Worm (Caenorhabditis elegans) whole organism, L2 larva: ENCODE data around the gene pah-1.

ENCODE experiments used
- C34F6.9 ChIP-seq: fragments of 150-350 bp; optimal IDR thresholded peaks from 2 replicates; lab custom pipeline; 2014; ENCODE audit warnings: missing biosample characterization, missing genetic modification characterization
- F13H6.1 ChIP-seq: sonication (generic microtip); optimal IDR thresholded peaks from 2 replicates; lab custom pipeline; 2016; ENCODE audit warnings: missing genetic modification characterization, missing compliant biosample characterization
- R02D3.7 ChIP-seq: fragments of 150-350 bp; optimal IDR thresholded peaks from 2 replicates; lab custom pipeline; 2014; ENCODE audit warnings: missing biosample characterization, missing genetic modification characterization
- Y55F3AM.14 ChIP-seq: fragments of 200-800 bp; sonication (Bioruptor generic); optimal IDR thresholded peaks from 2 replicates; lab custom pipeline; 2018; ENCODE audit warnings: mild to moderate bottlenecking, missing genetic modification characterization, missing compliant biosample characterization
- ZK546.5 ChIP-seq: sonication (generic microtip); optimal IDR thresholded peaks from 2 replicates; lab custom pipeline; 2017; ENCODE audit warnings: missing biosample characterization, missing genetic modification characterization
- alr-1 ChIP-seq: fragments of 150-350 bp; optimal IDR thresholded peaks from 2 replicates; lab custom pipeline; 2014; ENCODE audit warnings: missing biosample characterization, missing genetic modification characterization
- aly-2 ChIP-seq: fragments of 150-350 bp; optimal IDR thresholded peaks from 2 replicates; lab custom pipeline; 2014; ENCODE audit warnings: missing biosample characterization, missing genetic modification characterization
- blmp-1 ChIP-seq: sonication (generic microtip); optimal IDR thresholded peaks from 2 replicates; lab custom pipeline; 2017; ENCODE audit warnings: missing genetic modification characterization, mild to moderate bottlenecking, missing compliant biosample characterization, antibody characterized with exemption, moderate library complexity; ENCODE audit not compliant: insufficient read depth
- ceh-82 ChIP-seq: fragments of 150-350 bp; optimal IDR thresholded peaks from 2 replicates; lab custom pipeline; 2014; ENCODE audit warnings: missing biosample characterization, missing genetic modification characterization
- crh-2 ChIP-seq: sonication (generic microtip); optimal IDR thresholded peaks from 2 replicates; lab custom pipeline; 2017; ENCODE audit warnings: missing biosample characterization, missing genetic modification characterization
- dmd-4 ChIP-seq: sonication (generic microtip); optimal IDR thresholded peaks from 2 replicates; lab custom pipeline; 2017; ENCODE audit warnings: missing biosample characterization, missing genetic modification characterization
- egl-27 ChIP-seq: sonication (generic microtip); optimal IDR thresholded peaks from 3 replicates; lab custom pipeline; 2017; ENCODE audit warnings: missing biosample characterization, missing genetic modification reagents, missing genetic modification characterization
- elt-1 ChIP-seq: fragments of 150-350 bp; optimal IDR thresholded peaks from 2 replicates; lab custom pipeline; 2014; ENCODE audit warnings: missing biosample characterization, missing genetic modification characterization
- elt-3 ChIP-seq: sonication (generic microtip); optimal IDR thresholded peaks from 2 replicates; lab custom pipeline; 2017; ENCODE audit warnings: missing biosample characterization, missing genetic modification characterization
- fos-1 ChIP-seq: fragments of 150-350 bp; optimal IDR thresholded peaks from 2 replicates; lab custom pipeline; 2014; ENCODE audit warnings: missing biosample characterization, missing genetic modification characterization
- gmeb-1 ChIP-seq: fragments of 150-350 bp; optimal IDR thresholded peaks from 2 replicates; lab custom pipeline; 2014; ENCODE audit warnings: missing biosample characterization, missing genetic modification characterization
- lin-11 ChIP-seq: fragments of 150-350 bp; sonication (generic microtip); optimal IDR thresholded peaks from 2 replicates; lab custom pipeline; 2014; ENCODE audit warnings: missing biosample characterization, missing genetic modification characterization, inconsistent platforms, mixed read lengths
- lin-13 ChIP-seq: fragments of 150-350 bp; optimal IDR thresholded peaks from 2 replicates; lab custom pipeline; 2014; ENCODE audit warnings: missing biosample characterization, missing genetic modification reagents, missing genetic modification characterization
- lin-39 ChIP-seq: fragments of 150-350 bp; optimal IDR thresholded peaks from 2 replicates; lab custom pipeline; 2014; ENCODE audit warnings: missing biosample characterization, missing genetic modification reagents, missing genetic modification characterization
- lsy-2 ChIP-seq, 2 experiments: fragments of 150-350 bp in 1 of 2; sonication (generic microtip) in 1 of 2; optimal IDR thresholded peaks; 2 replicates each; lab custom pipeline; 2014 to 2017; ENCODE audit warnings: missing biosample characterization in 2 of 2, missing genetic modification characterization in 2 of 2
- mab-5 ChIP-seq: fragments of 150-350 bp; optimal IDR thresholded peaks from 2 replicates; lab custom pipeline; 2014; ENCODE audit warnings: missing biosample characterization, missing genetic modification characterization
- mbf-1 ChIP-seq: sonication (generic microtip); optimal IDR thresholded peaks from 2 replicates; lab custom pipeline; 2017; ENCODE audit warnings: missing biosample characterization, missing genetic modification characterization
- mdl-1 ChIP-seq, 2 experiments: fragments of 150-350 bp in 1 of 2; sonication (generic microtip) in 1 of 2; optimal IDR thresholded peaks; 2 replicates each; lab custom pipeline; 2017; ENCODE audit warnings: missing biosample characterization in 2 of 2, missing genetic modification characterization in 2 of 2
- nhr-10 ChIP-seq: sonication (generic microtip); optimal IDR thresholded peaks from 2 replicates; lab custom pipeline; 2017; ENCODE audit warnings: missing biosample characterization, missing genetic modification characterization
- nhr-11 ChIP-seq: fragments of 150-350 bp; optimal IDR thresholded peaks from 2 replicates; lab custom pipeline; 2014; ENCODE audit warnings: missing biosample characterization, missing genetic modification characterization
- nhr-12 ChIP-seq: fragments of 150-350 bp; optimal IDR thresholded peaks from 2 replicates; lab custom pipeline; 2014; ENCODE audit warnings: missing biosample characterization, missing genetic modification characterization
- nhr-129 ChIP-seq: fragments of 150-350 bp; optimal IDR thresholded peaks from 2 replicates; lab custom pipeline; 2014; ENCODE audit warnings: missing biosample characterization, missing genetic modification characterization
- nhr-21 ChIP-seq: fragments of 150-350 bp; optimal IDR thresholded peaks from 2 replicates; lab custom pipeline; 2014; ENCODE audit warnings: missing biosample characterization, missing genetic modification characterization
- nhr-23 ChIP-seq: fragments of 150-350 bp; optimal IDR thresholded peaks from 2 replicates; lab custom pipeline; 2014; ENCODE audit warnings: missing biosample characterization, missing genetic modification reagents, missing genetic modification characterization
- nhr-25 ChIP-seq: fragments of 150-350 bp; sonication (generic microtip); optimal IDR thresholded peaks from 3 replicates; lab custom pipeline; 2014; ENCODE audit warnings: missing biosample characterization, missing genetic modification characterization
- nhr-6 ChIP-seq: fragments of 150-350 bp; optimal IDR thresholded peaks from 2 replicates; lab custom pipeline; 2014; ENCODE audit warnings: missing biosample characterization, missing genetic modification characterization
- peb-1 ChIP-seq: fragments of 150-350 bp; optimal IDR thresholded peaks from 2 replicates; lab custom pipeline; 2014; ENCODE audit warnings: missing biosample characterization, missing genetic modification characterization
- sem-4 ChIP-seq: fragments of 150-350 bp; optimal IDR thresholded peaks from 2 replicates; lab custom pipeline; 2014; ENCODE audit warnings: missing biosample characterization, missing genetic modification reagents, missing genetic modification characterization
- skn-1 ChIP-seq: sonication (generic microtip); optimal IDR thresholded peaks from 2 replicates; lab custom pipeline; 2017; ENCODE audit warnings: missing biosample characterization, missing genetic modification characterization
- sma-3 ChIP-seq: sonication (generic microtip); optimal IDR thresholded peaks from 2 replicates; lab custom pipeline; 2016; ENCODE audit warnings: missing genetic modification reagents, missing genetic modification characterization, missing compliant biosample characterization
- sma-9 ChIP-seq, 2 experiments: fragments of 150-350 bp in 1 of 2; sonication (generic microtip) in 1 of 2; optimal IDR thresholded peaks; 2 replicates each; lab custom pipeline; 2014 to 2016; ENCODE audit warnings: missing genetic modification characterization in 2 of 2, mild to moderate bottlenecking in 1 of 2, missing biosample characterization in 1 of 2, missing compliant biosample characterization in 1 of 2, missing genetic modification reagents in 1 of 2, moderate library complexity in 1 of 2
- snpc-4 ChIP-seq: fragments of 150-350 bp; optimal IDR thresholded peaks from 2 replicates; lab custom pipeline; 2014; ENCODE audit warnings: missing biosample characterization, missing genetic modification characterization
- unc-39 ChIP-seq: fragments of 150-350 bp; optimal IDR thresholded peaks from 2 replicates; lab custom pipeline; 2014; ENCODE audit warnings: missing biosample characterization, missing genetic modification characterization
- unc-62 ChIP-seq: fragments of 150-350 bp; optimal IDR thresholded peaks from 2 replicates; lab custom pipeline; 2014; ENCODE audit warnings: missing biosample characterization, missing genetic modification reagents, missing genetic modification characterization
- zag-1 ChIP-seq: fragments of 150-350 bp; optimal IDR thresholded peaks from 2 replicates; lab custom pipeline; 2014; ENCODE audit warnings: missing biosample characterization, missing genetic modification characterization
- ztf-1 ChIP-seq: fragments of 200-800 bp; sonication (Bioruptor generic); conservative IDR thresholded peaks from 2 replicates; pipeline ENCODE4 v1.3.6; 2022; ENCODE audit warnings: missing genetic modification characterization, missing compliant biosample characterization
- ztf-11 ChIP-seq: sonication (generic microtip); optimal IDR thresholded peaks from 2 replicates; lab custom pipeline; 2017; ENCODE audit warnings: missing biosample characterization, missing genetic modification characterization
- ztf-4 ChIP-seq: fragments of 150-350 bp; optimal IDR thresholded peaks from 2 replicates; lab custom pipeline; 2014; ENCODE audit warnings: missing biosample characterization, missing genetic modification characterization

The pah-1 gene

ce11 chrII:8795227-8795626 is 28.4 kb upstream of the pah-1 start:
- TF ChIP-seq blmp-1 (tag; lab: Kevin White, UChicago) (no peak), F13H6.1 (tag; lab: Kevin White, UChicago) (no peak), ceh-82 (tag; lab: Kevin White, UChicago) (no peak), ztf-1 (no peak), sma-9 (GFP tag; optimal IDR thresholded peaks at IDR 0.05; lab: Kevin White, UChicago) (peak; percentile 17), sma-9 (tag; optimal IDR thresholded peaks at IDR 0.05; lab: Kevin White, UChicago) (no peak)

ce11 chrII:8794072-8794471 is 27.3 kb upstream of the pah-1 start, which contains the start of gene F07H5.7:
Gene F07H5.7, minus strand, starts transcription at chrII:8794172.
- no peak for TF ChIP-seq unc-62 (GFP tag; lab: Kevin White, UChicago)
- no peak for TF ChIP-seq elt-1 (tag; lab: Kevin White, UChicago)
- no peak for TF ChIP-seq peb-1
- no peak for TF ChIP-seq dmd-4
- no peak for TF ChIP-seq alr-1 (tag; lab: Kevin White, UChicago)
- no peak for TF ChIP-seq nhr-129
- TF ChIP-seq nhr-12 (tag; lab: Kevin White, UChicago), result no peak
- TF ChIP-seq ztf-4 (tag; lab: Kevin White, UChicago), result no peak
- no peak for TF ChIP-seq sma-9 (GFP tag; optimal IDR thresholded peaks at IDR 0.05; lab: Kevin White, UChicago)
- TF ChIP-seq sma-9 (tag; optimal IDR thresholded peaks at IDR 0.05; lab: Kevin White, UChicago), result no peak
- no peak for TF ChIP-seq Y55F3AM.14 (GFP tag; lab: Kevin White, UChicago)
- TF ChIP-seq ceh-82 (tag; lab: Kevin White, UChicago), result no peak
- no peak for TF ChIP-seq crh-2 (tag; lab: Kevin White, UChicago)
- TF ChIP-seq unc-39 (tag; lab: Kevin White, UChicago), result no peak
- TF ChIP-seq mab-5 (tag; lab: Kevin White, UChicago), result no peak
- no peak for TF ChIP-seq snpc-4 (tag; lab: Kevin White, UChicago)
- no peak for TF ChIP-seq C34F6.9 (tag; lab: Kevin White, UChicago)
- no peak for TF ChIP-seq fos-1 (tag; lab: Kevin White, UChicago)

ce11 chrII:8792640-8793039 is 25.8 kb upstream of the pah-1 start, which contains the start of gene idpa-2:
Gene idpa-2, minus strand, starts transcription at chrII:8792740.
- TF ChIP-seq ceh-82 (tag; lab: Kevin White, UChicago) (no peak), nhr-6 (tag; lab: Kevin White, UChicago) (no peak), lsy-2 (tag; optimal IDR thresholded peaks at IDR 0.05; lab: Kevin White, UChicago) (no peak), elt-3 (tag; lab: Kevin White, UChicago) (no peak), peb-1 (no peak), zag-1 (tag; lab: Kevin White, UChicago) (no peak), nhr-11 (tag; lab: Kevin White, UChicago) (no peak), nhr-23 (tag; lab: Kevin White, UChicago) (no peak), nhr-25 (tag; lab: Kevin White, UChicago) (no peak), unc-62 (GFP tag; lab: Kevin White, UChicago) (no peak), nhr-12 (tag; lab: Kevin White, UChicago) (no peak), ztf-11 (tag; lab: Kevin White, UChicago) (no peak), mab-5 (tag; lab: Kevin White, UChicago) (no peak), mbf-1 (tag; lab: Kevin White, UChicago) (no peak), fos-1 (tag; lab: Kevin White, UChicago) (no peak)

ce11 chrII:8789828-8790558 is 23.2 kb upstream of the pah-1 start, which contains the start of gene F07H5.13:
Gene F07H5.13, plus strand, starts transcription at chrII:8790557.
- TF ChIP-seq ztf-11 (tag; lab: Kevin White, UChicago) (no peak), gmeb-1 (no peak), fos-1 (tag; lab: Kevin White, UChicago) (no peak), egl-27 (tag; lab: Kevin White, UChicago) (no peak), nhr-10 (tag; lab: Kevin White, UChicago) (no peak), Y55F3AM.14 (GFP tag; lab: Kevin White, UChicago) (peak; percentile 76), ztf-1 (no peak), lin-39 (tag; lab: Kevin White, UChicago) (no peak), ZK546.5 (tag; lab: Kevin White, UChicago) (no peak), F13H6.1 (tag; lab: Kevin White, UChicago) (peak; percentile 62), sem-4 (no peak), nhr-129 (peak; percentile 22), unc-39 (tag; lab: Kevin White, UChicago) (no peak), skn-1 (tag; lab: Kevin White, UChicago) (no peak), lin-13 (GFP tag; lab: Kevin White, UChicago) (peak; percentile 54), mdl-1 (tag; optimal IDR thresholded peaks at IDR 0.05; lab: Kevin White, UChicago) (no peak), R02D3.7 (tag; lab: Kevin White, UChicago) (no peak), nhr-12 (tag; lab: Kevin White, UChicago) (peak; percentile 4), lin-11 (no peak), peb-1 (no peak), nhr-23 (tag; lab: Kevin White, UChicago) (no peak), zag-1 (tag; lab: Kevin White, UChicago) (no peak), unc-62 (GFP tag; lab: Kevin White, UChicago) (no peak), elt-1 (tag; lab: Kevin White, UChicago) (no peak), alr-1 (tag; lab: Kevin White, UChicago) (no peak), ztf-4 (tag; lab: Kevin White, UChicago) (peak; percentile 71), sma-3 (GFP tag; lab: Kevin White, UChicago) (peak; percentile 63), aly-2 (tag; lab: Kevin White, UChicago) (no peak), nhr-21 (tag; lab: Kevin White, UChicago) (peak; percentile 38), ceh-82 (tag; lab: Kevin White, UChicago) (no peak)
